Fruit fly (Drosophila melanogaster) whole organism, embryonic: ENCODE results near the gene CG9393.

Experiments
- B-H1 ChIP-seq: fragments of 200-800 bp; sonication (Bioruptor generic); IDR thresholded peaks from 3 replicates; pipeline ENCODE4 v1.3.6; 2022; ENCODE audit warnings: missing biosample characterization, missing genetic modification characterization
- CG11456 ChIP-seq: fragments of 200-800 bp; sonication (Bioruptor generic); IDR thresholded peaks from 3 replicates; pipeline ENCODE4 v1.3.6; 2022; ENCODE audit warnings: missing biosample characterization, missing genetic modification characterization
- CG11560 ChIP-seq: fragments of 200-800 bp; sonication (Bioruptor generic); IDR thresholded peaks from 3 replicates; pipeline ENCODE4 v1.3.6; 2022; ENCODE audit warnings: missing biosample characterization, missing genetic modification characterization
- CG12299 ChIP-seq: fragments of 200-800 bp; sonication (Bioruptor generic); optimal IDR thresholded peaks from 2 replicates; lab custom pipeline; 2018; ENCODE audit warnings: missing biosample characterization, mild to moderate bottlenecking, missing genetic modification characterization
- CG12769 ChIP-seq: fragments of 200-800 bp; sonication (Bioruptor generic); optimal IDR thresholded peaks from 2 replicates; lab custom pipeline; 2019; ENCODE audit warnings: missing biosample characterization, mild to moderate bottlenecking, missing genetic modification characterization, moderate library complexity
- CG12942 ChIP-seq: fragments of 200-800 bp; sonication (Bioruptor generic); optimal IDR thresholded peaks from 3 replicates; lab custom pipeline; 2016; ENCODE audit warnings: missing biosample characterization, missing genetic modification characterization
- CG15269 ChIP-seq: fragments of 200-800 bp; sonication (Bioruptor generic); optimal IDR thresholded peaks from 2 replicates; lab custom pipeline; 2018; ENCODE audit warnings: missing biosample characterization, mild to moderate bottlenecking, missing genetic modification characterization, moderate library complexity
- CG16815 ChIP-seq: fragments of 200-800 bp; sonication (Bioruptor generic); optimal IDR thresholded peaks from 3 replicates; lab custom pipeline; 2017; ENCODE audit warnings: missing biosample characterization, mild to moderate bottlenecking, missing genetic modification characterization
- CG30431 ChIP-seq: fragments of 200-800 bp; sonication (Bioruptor generic); optimal IDR thresholded peaks from 2 replicates; lab custom pipeline; 2017; ENCODE audit warnings: missing biosample characterization, missing genetic modification characterization
- CG31224 ChIP-seq: fragments of 200-800 bp; sonication (Bioruptor generic); IDR thresholded peaks from 2 replicates; pipeline ENCODE4 v1.3.6; 2022; ENCODE audit warnings: missing biosample characterization, missing genetic modification characterization
- CG33557 ChIP-seq: fragments of 200-800 bp; sonication (Bioruptor generic); optimal IDR thresholded peaks from 2 replicates; lab custom pipeline; 2019; ENCODE audit warnings: missing biosample characterization, mild to moderate bottlenecking, missing genetic modification characterization, moderate library complexity
- CG34224 ChIP-seq: fragments of 200-800 bp; sonication (Bioruptor generic); IDR thresholded peaks from 3 replicates; pipeline ENCODE4 v1.3.6; 2022; ENCODE audit warnings: missing biosample characterization, missing genetic modification characterization; ENCODE audit not compliant: partially characterized antibody
- CG3726 ChIP-seq: fragments of 200-800 bp; sonication (Bioruptor generic); IDR thresholded peaks from 3 replicates; pipeline ENCODE4, ENCODE4 v1.3.6; 2022; ENCODE audit warnings: missing biosample characterization, missing genetic modification characterization
- CG4328 ChIP-seq: fragments of 200-800 bp; sonication (Bioruptor generic); optimal IDR thresholded peaks from 3 replicates; lab custom pipeline; 2017; ENCODE audit warnings: missing biosample characterization, missing genetic modification reagents, missing genetic modification characterization
- CG4854 ChIP-seq: fragments of 200-800 bp; sonication (Bioruptor generic); optimal IDR thresholded peaks from 2 replicates; lab custom pipeline; 2016; ENCODE audit warnings: missing biosample characterization, missing genetic modification characterization, inconsistent platforms
- CG8290 ChIP-seq, 3 experiments: fragments of 200-800 bp; sonication (Bioruptor generic); optimal IDR thresholded peaks; 2 replicates each; lab custom pipeline; 2016 to 2019; ENCODE audit warnings: missing biosample characterization in 3 of 3, missing genetic modification characterization in 3 of 3, mild to moderate bottlenecking in 2 of 3, moderate library complexity in 1 of 3
- CG9727 ChIP-seq: fragments of 200-800 bp; sonication (Bioruptor generic); optimal IDR thresholded peaks from 3 replicates; lab custom pipeline; 2017; ENCODE audit warnings: missing biosample characterization, mild to moderate bottlenecking, missing genetic modification characterization
- CHES-1-like ChIP-seq: fragments of 200-800 bp; sonication (Bioruptor generic); optimal IDR thresholded peaks from 2 replicates; lab custom pipeline; 2016; ENCODE audit warnings: missing biosample characterization, missing genetic modification characterization
- Dbx ChIP-seq: fragments of 200-800 bp; sonication (Bioruptor generic); IDR thresholded peaks from 3 replicates; pipeline ENCODE4 v1.3.6; 2022; ENCODE audit warnings: missing biosample characterization, missing genetic modification characterization
- Deaf1 ChIP-seq: fragments of 200-800 bp; optimal IDR thresholded peaks from 3 replicates; lab custom pipeline; 2019; ENCODE audit warnings: missing biosample characterization, mild to moderate bottlenecking, missing genetic modification characterization, moderate library complexity
- H15 ChIP-seq: fragments of 200-800 bp; sonication (Bioruptor generic); IDR thresholded peaks from 3 replicates; pipeline ENCODE4 v1.3.6; 2022; ENCODE audit warnings: missing biosample characterization, missing genetic modification characterization
- HLH4C ChIP-seq: fragments of 200-800 bp; sonication (Bioruptor generic); IDR thresholded peaks from 3 replicates; pipeline ENCODE4 v1.3.6; 2022; ENCODE audit warnings: missing biosample characterization, missing genetic modification characterization; ENCODE audit not compliant: partially characterized antibody
- Hey ChIP-seq: fragments of 200-800 bp; sonication (Bioruptor generic); optimal IDR thresholded peaks from 3 replicates; lab custom pipeline; 2018; ENCODE audit warnings: missing biosample characterization, mild to moderate bottlenecking, missing genetic modification characterization
- Hr78 ChIP-seq, 2 experiments: fragments of 200-800 bp in 1 of 2; fragments of >200 bp in 1 of 2; sonication (Bioruptor generic) in 1 of 2; optimal IDR thresholded peaks; 2 replicates each; lab custom pipeline; 2017 to 2019; ENCODE audit warnings: missing biosample characterization in 2 of 2, missing genetic modification characterization in 2 of 2, mild to moderate bottlenecking in 1 of 2, moderate library complexity in 1 of 2
- MBD-R2 ChIP-seq: fragments of 200-800 bp; sonication (Bioruptor generic); IDR thresholded peaks from 2 replicates; pipeline ENCODE4 v1.3.6; 2022; ENCODE audit warnings: missing biosample characterization, missing genetic modification characterization
- MESR4 ChIP-seq: fragments of 200-800 bp; sonication (Bioruptor generic); optimal IDR thresholded peaks from 2 replicates; lab custom pipeline; 2018; ENCODE audit warnings: missing biosample characterization, mild to moderate bottlenecking, missing genetic modification characterization, moderate library complexity
- Nf-YB ChIP-seq: fragments of 200-800 bp; sonication (Bioruptor generic); optimal IDR thresholded peaks from 3 replicates; lab custom pipeline; 2019; ENCODE audit warnings: missing biosample characterization, mild to moderate bottlenecking, missing genetic modification characterization, moderate library complexity
- PHDP ChIP-seq: fragments of 200-800 bp; sonication (Bioruptor generic); optimal IDR thresholded peaks from 3 replicates; lab custom pipeline; 2018; ENCODE audit warnings: missing biosample characterization, mild to moderate bottlenecking, missing genetic modification characterization, moderate library complexity
- Ptx1 ChIP-seq: fragments of 200-800 bp; sonication (Bioruptor generic); IDR thresholded peaks from 2 replicates; pipeline ENCODE4 v1.3.6; 2022; ENCODE audit warnings: missing biosample characterization, missing genetic modification characterization
- bab2 ChIP-seq: fragments of 200-800 bp; sonication (Bioruptor generic); optimal IDR thresholded peaks from 2 replicates; lab custom pipeline; 2016; ENCODE audit warnings: missing biosample characterization, missing genetic modification characterization
- bcd ChIP-seq: fragments of 200-800 bp; sonication (Bioruptor generic); optimal IDR thresholded peaks from 2 replicates; lab custom pipeline; 2017; ENCODE audit warnings: missing biosample characterization, mild to moderate bottlenecking, missing genetic modification characterization
- crol ChIP-seq: fragments of 200-800 bp; sonication (Bioruptor generic); IDR thresholded peaks from 2 replicates; pipeline ENCODE4 v1.3.6; 2022; ENCODE audit warnings: missing biosample characterization, missing genetic modification characterization
- da ChIP-seq: fragments of 200-800 bp; sonication (Bioruptor generic); optimal IDR thresholded peaks from 2 replicates; lab custom pipeline; 2016; ENCODE audit warnings: missing biosample characterization, missing genetic modification characterization
- danr ChIP-seq: fragments of 200-800 bp; sonication (Bioruptor generic); IDR thresholded peaks from 2 replicates; pipeline ENCODE4 v1.3.6; 2022; ENCODE audit warnings: missing biosample characterization, missing genetic modification characterization
- dimm ChIP-seq: fragments of 200-800 bp; sonication (Bioruptor generic); IDR thresholded peaks from 2 replicates; pipeline ENCODE4 v1.3.6; 2022; ENCODE audit warnings: missing biosample characterization, missing genetic modification characterization
- disco-r ChIP-seq: fragments of 200-800 bp; sonication (Bioruptor generic); optimal IDR thresholded peaks from 2 replicates; lab custom pipeline; 2016; ENCODE audit warnings: missing biosample characterization, missing genetic modification characterization
- grau ChIP-seq: fragments of 200-800 bp; optimal IDR thresholded peaks from 3 replicates; lab custom pipeline; 2019; ENCODE audit warnings: missing biosample characterization, mild to moderate bottlenecking, missing genetic modification characterization, moderate library complexity
- gsb-n ChIP-seq: fragments of 200-800 bp; sonication (Bioruptor generic); optimal IDR thresholded peaks from 3 replicates; lab custom pipeline; 2018; ENCODE audit warnings: missing biosample characterization, mild to moderate bottlenecking, missing genetic modification characterization
- hth ChIP-seq: fragments of >200 bp; optimal IDR thresholded peaks from 2 replicates; lab custom pipeline; 2017; ENCODE audit warnings: inconsistent platforms
- kah ChIP-seq: fragments of 200-800 bp; sonication (Bioruptor generic); optimal IDR thresholded peaks from 2 replicates; lab custom pipeline; 2018; ENCODE audit warnings: missing biosample characterization, mild to moderate bottlenecking, missing genetic modification characterization
- lbe ChIP-seq: fragments of 200-800 bp; sonication (Bioruptor generic); optimal IDR thresholded peaks from 2 replicates; lab custom pipeline; 2016; ENCODE audit warnings: missing biosample characterization, mild to moderate bottlenecking, missing genetic modification characterization
- lilli ChIP-seq: fragments of 200-800 bp; sonication (Bioruptor generic); optimal IDR thresholded peaks from 3 replicates; lab custom pipeline; 2016; ENCODE audit warnings: missing biosample characterization, missing genetic modification characterization
- luna ChIP-seq: fragments of 200-800 bp; sonication (Bioruptor generic); optimal IDR thresholded peaks from 2 replicates; lab custom pipeline; 2016; ENCODE audit warnings: missing biosample characterization, missing genetic modification characterization
- maf-S ChIP-seq: fragments of 200-800 bp; sonication (Bioruptor generic); optimal IDR thresholded peaks from 2 replicates; lab custom pipeline; 2016; ENCODE audit warnings: missing biosample characterization, missing genetic modification characterization
- salm ChIP-seq: fragments of 200-800 bp; sonication (Bioruptor generic); optimal IDR thresholded peaks from 2 replicates; lab custom pipeline; 2018; ENCODE audit warnings: missing biosample characterization, mild to moderate bottlenecking, missing genetic modification characterization
- sc ChIP-seq, 3 experiments: fragments of >200 bp in 2 of 3; fragments of 200-800 bp in 1 of 3; sonication (Bioruptor generic) in 1 of 3; optimal IDR thresholded peaks; 2 replicates in 2 of 3; 3 replicates in 1 of 3; lab custom pipeline; 2017; ENCODE audit warnings: mild to moderate bottlenecking in 1 of 3, missing biosample characterization in 1 of 3, missing genetic modification characterization in 1 of 3, missing genetic modification reagents in 1 of 3
- stc ChIP-seq: fragments of 200-800 bp; sonication (Bioruptor generic); IDR thresholded peaks from 2 replicates; pipeline ENCODE4 v1.3.6; 2022; ENCODE audit warnings: missing biosample characterization, missing genetic modification characterization
- tap ChIP-seq: fragments of 200-800 bp; optimal IDR thresholded peaks from 3 replicates; lab custom pipeline; 2019; ENCODE audit warnings: missing biosample characterization, mild to moderate bottlenecking, missing genetic modification characterization, moderate library complexity
- trem ChIP-seq: fragments of 200-800 bp; optimal IDR thresholded peaks from 3 replicates; lab custom pipeline; 2019; ENCODE audit warnings: missing biosample characterization, mild to moderate bottlenecking, missing genetic modification characterization, moderate library complexity
- wor ChIP-seq: fragments of 200-800 bp; sonication (Bioruptor generic); IDR thresholded peaks from 2 replicates; pipeline ENCODE4 v1.3.6; 2022; ENCODE audit warnings: missing biosample characterization, missing genetic modification characterization

The CG9393 gene

DNA sequence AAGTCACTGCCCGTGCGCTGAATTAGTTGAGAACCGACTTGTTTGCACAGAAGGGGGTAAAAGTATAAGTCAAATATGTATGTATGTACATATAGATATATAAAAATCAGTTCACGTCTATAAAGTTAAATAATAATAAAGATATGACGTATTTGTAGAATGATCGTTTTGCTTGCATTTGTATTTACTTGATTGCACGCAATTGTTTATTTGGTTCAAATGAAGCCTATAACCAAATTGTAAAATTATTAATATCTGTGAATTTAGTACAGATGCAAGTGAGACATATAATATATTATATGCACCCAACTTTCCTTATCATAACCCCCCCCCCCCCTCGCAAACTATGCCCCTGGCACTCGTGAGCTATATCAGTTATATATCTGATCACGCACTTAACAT, 37.1 kb upstream of the CG9393 start (continued):
- TF ChIP-seq da (GFP tag; lab: Kevin White, UChicago) (no peak), CG11560 (tag; lab: Robert Waterston, UW) (0 out of 3 replicates have a peak, but pooled peaks have one; percentile 18), CG9727 (GFP tag; lab: Kevin White, UChicago) (peak; percentile 72), Nf-YB (GFP tag; lab: Kevin White, UChicago) (peak; percentile 13), Hr78 (GFP tag; optimal IDR thresholded peaks at IDR 0.05; lab: Kevin White, UChicago) (no peak), Hey (tag; lab: Kevin White, UChicago) (no peak), luna (no peak), CG4328 (peak; percentile 28), CG11456 (no peak; the same call in 2 of the 3 replicates), maf-S (GFP tag; lab: Kevin White, UChicago) (no peak), tap (tag; lab: Kevin White, UChicago) (peak; percentile 30), CG30431 (no peak), PHDP (peak; percentile 61), lilli (peak; percentile 25), CG12942 (GFP tag; lab: Kevin White, UChicago) (no peak), disco-r (GFP tag; lab: Kevin White, UChicago) (no peak), CG15269 (tag; lab: Kevin White, UChicago) (peak; percentile 9), CG31224 (0 out of 2 replicates have a peak, but pooled peaks have one; percentile 43), CG12299 (tag; lab: Kevin White, UChicago) (no peak), CG34224 (GFP tag; lab: Robert Waterston, UW) (no peak), lbe (GFP tag; lab: Kevin White, UChicago) (no peak), hth (lab: Kevin White, UChicago) (no peak), CG16815 (GFP tag; lab: Kevin White, UChicago) (peak; percentile 12), wor (GFP tag; lab: Robert Waterston, UW) (no peak), Dbx (peak; percentile 65; the same call in 2 of the 3 replicates), crol (0 out of 2 replicates have a peak, but pooled peaks have one; percentile 19), B-H1 (GFP tag; lab: Robert Waterston, UW) (peak; percentile 27; the same call in 1 of the 3 replicates), bab2 (GFP tag; lab: Kevin White, UChicago) (no peak), sc (optimal IDR thresholded peaks at IDR 0.05; lab: Kevin White, UChicago) (no peak), sc (GFP tag; optimal IDR thresholded peaks at IDR 0.05; lab: Kevin White, UChicago) (no peak), kah (GFP tag; lab: Kevin White, UChicago) (no peak), stc (GFP tag; lab: Robert Waterston, UW) (0 out of 2 replicates have a peak, but pooled peaks have one; percentile 37), HLH4C (GFP tag; lab: Robert Waterston, UW) (no peak), salm (tag; lab: Kevin White, UChicago) (peak; percentile 15), Ptx1 (GFP tag; lab: Robert Waterston, UW) (peak; percentile 13; the same call in 1 of the 2 replicates), dimm (GFP tag; lab: Robert Waterston, UW) (no peak), CG33557 (peak; percentile 39), bcd (peak; percentile 25), grau (peak; percentile 63), CG3726 (GFP tag; lab: Robert Waterston, UW) (no peak), gsb-n (peak; percentile 16), MESR4 (no peak), MBD-R2 (GFP tag; lab: Robert Waterston, UW) (peak; percentile 11; the same call in 1 of the 2 replicates), danr (GFP tag; lab: Robert Waterston, UW) (no peak), CG12769 (tag; lab: Kevin White, UChicago) (peak; percentile 29), H15 (no peak), CHES-1-like (GFP tag; lab: Kevin White, UChicago) (no peak), CG4854 (GFP tag; lab: Kevin White, UChicago) (no peak), Deaf1 (tag; lab: Kevin White, UChicago) (peak; percentile 36), trem (tag; lab: Kevin White, UChicago) (peak; percentile 4), CG8290 (GFP tag; optimal IDR thresholded peaks at IDR 0.05; lab: Kevin White, UChicago) (no peak), CG8290 (tag; optimal IDR thresholded peaks at IDR 0.05; lab: Kevin White, UChicago) (peak in 1 of 2 experiments; percentile 0)
